Worm (Caenorhabditis elegans): ENCODE results near the gene F53H4.2.
A peak's percentile ranks its signal among the peaks of the same experiment; 100 is the strongest.

The F53H4.2 gene

DNA sequence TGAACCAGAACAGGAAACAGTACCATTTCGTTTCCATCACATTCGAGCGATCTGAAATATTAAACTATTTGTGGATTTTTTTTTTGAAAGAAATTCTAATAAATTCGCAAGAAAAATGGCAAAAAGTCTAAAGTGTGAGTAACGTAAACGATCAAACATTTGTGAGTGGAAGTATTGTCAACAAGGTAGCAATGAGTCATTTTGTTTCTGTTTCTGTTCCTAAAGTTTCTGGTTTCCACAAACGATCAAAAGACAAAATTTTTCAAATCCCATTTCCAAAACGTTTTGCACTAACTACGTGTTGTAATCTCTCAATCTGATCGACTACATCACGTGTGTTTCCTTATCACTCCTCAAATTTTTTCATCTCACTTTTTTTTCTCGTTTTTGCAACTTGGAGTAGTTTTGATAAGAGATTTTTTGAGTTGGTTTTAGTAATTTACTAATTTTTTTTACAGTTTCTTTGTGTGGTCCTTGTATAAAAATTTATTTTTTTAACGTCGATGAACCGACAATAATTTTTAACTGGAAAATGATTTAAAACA is 9.3 kb upstream of the F53H4.2 start, which contains the start of gene F59F4.3:
Gene F59F4.3 (minus strand): TSS at position 51 of the 545 bp plus-strand sequence.
- no peak for TF ChIP-seq daf-16 (GFP tag; optimal IDR thresholded peaks at IDR 0.05)
- peak; percentile 19 for TF ChIP-seq daf-16 (tag; optimal IDR thresholded peaks at IDR 0.05)
- no peak for TF ChIP-seq ceh-44 (GFP tag; IDR thresholded peaks at IDR 0.05)
- peak; percentile 40 for TF ChIP-seq dmd-6 (GFP tag; IDR thresholded peaks at IDR 0.05)
- peak; percentile 3 for TF ChIP-seq hlh-11 (tag; optimal IDR thresholded peaks at IDR 0.05)
- TF ChIP-seq dve-1 (tag; optimal IDR thresholded peaks at IDR 0.05; ENCODE audit: insufficient read depth) = peak; percentile 68
- TF ChIP-seq dmd-9 (GFP tag; IDR thresholded peaks at IDR 0.05) = no peak
- peak; percentile 64 for TF ChIP-seq nhr-28 (tag; optimal IDR thresholded peaks at IDR 0.05)
- peak in 1 of 2 experiments; percentile 22 for TF ChIP-seq mdl-1 (tag; optimal IDR thresholded peaks at IDR 0.05)
- peak; percentile 9 for TF ChIP-seq hlh-30 (tag; optimal IDR thresholded peaks at IDR 0.05; ENCODE audit: insufficient read depth)

DNA sequence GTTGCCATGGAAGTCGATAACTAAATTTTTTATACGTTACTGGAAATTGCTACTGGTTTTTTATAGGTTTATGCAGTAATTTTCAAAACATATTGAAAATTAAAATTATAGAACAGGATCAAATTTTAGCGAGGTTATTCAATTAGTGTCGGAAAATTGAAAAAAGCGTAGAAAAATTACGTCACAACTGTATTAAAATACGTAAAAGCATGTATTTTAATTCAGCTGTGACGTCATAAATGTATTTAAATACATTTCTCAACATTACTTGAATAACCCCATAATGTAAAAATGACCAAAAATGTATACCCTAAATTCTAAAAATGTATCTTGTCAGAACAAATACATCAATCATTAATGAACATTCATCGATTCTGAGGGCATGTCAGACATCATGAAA is 8.1 kb upstream of the F53H4.2 start:
- TF ChIP-seq dpl-1 (GFP tag; optimal IDR thresholded peaks at IDR 0.05) (no peak), ces-1 (GFP tag; optimal IDR thresholded peaks at IDR 0.05) (no peak), snpc-1.2 (GFP tag; IDR thresholded peaks at IDR 0.05) (no peak), tag-97 (GFP tag; IDR thresholded peaks at IDR 0.05) (no peak), duxl-1 (tag; optimal IDR thresholded peaks at IDR 0.05; ENCODE audit: poor library complexity) (no peak), ceh-62 (tag; optimal IDR thresholded peaks at IDR 0.05) (no peak), jun-1 (tag; optimal IDR thresholded peaks at IDR 0.05) (no peak), tra-1 (GFP tag; IDR thresholded peaks at IDR 0.05) (no peak), dmd-9 (GFP tag; IDR thresholded peaks at IDR 0.05) (no peak), nhr-41 (GFP tag; IDR thresholded peaks at IDR 0.05) (no peak), F44E2.7 (GFP tag; IDR thresholded peaks at IDR 0.05) (no peak), ztf-11 (tag; optimal IDR thresholded peaks at IDR 0.05) (no peak), egl-43 (GFP tag; IDR thresholded peaks at IDR 0.05) (no peak), unc-39 (tag; optimal IDR thresholded peaks at IDR 0.05) (no peak), ama-1 (optimal IDR thresholded peaks at IDR 0.05) (no peak), lin-39 (tag; optimal IDR thresholded peaks at IDR 0.05) (no peak), daf-12 (tag; optimal IDR thresholded peaks at IDR 0.05) (no peak), daf-8 (GFP tag; IDR thresholded peaks at IDR 0.05) (no peak), snpc-4 (tag; optimal IDR thresholded peaks at IDR 0.05) (no peak)

DNA sequence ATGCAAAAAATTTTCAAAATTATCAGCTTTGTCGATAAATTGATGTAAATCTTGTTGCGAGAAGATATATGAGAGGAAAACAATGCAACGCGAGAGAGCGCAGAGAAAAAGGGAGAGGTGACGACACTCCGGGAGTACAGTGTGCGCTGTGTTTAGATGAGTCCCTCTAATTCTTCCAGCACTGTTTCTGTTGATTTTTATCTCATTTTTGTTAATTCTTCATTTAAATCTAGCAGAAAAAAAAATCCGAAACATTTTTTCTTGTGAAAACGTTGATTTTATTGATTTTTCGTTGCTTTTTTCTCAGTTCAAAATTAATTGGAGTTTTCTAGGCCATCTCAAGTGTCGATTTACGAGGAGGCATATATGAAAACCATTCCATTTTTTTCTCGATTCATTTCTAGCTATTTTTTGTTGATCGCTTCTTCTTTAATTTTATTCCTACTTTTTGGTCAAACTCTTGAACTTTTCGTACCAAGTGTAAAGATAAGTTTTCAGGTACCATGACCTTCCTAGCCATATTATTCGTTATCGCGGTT is 7.5 kb upstream of the F53H4.2 start, which contains the start of gene acl-1:
Gene acl-1 (plus strand): TSS at position 489 of the 539 bp plus-strand sequence.
- TF ChIP-seq ceh-20 (GFP tag; IDR thresholded peaks at IDR 0.05) = 0 out of 2 replicates have a peak, but pooled peaks have one; percentile 18
- TF ChIP-seq zag-1 (tag; optimal IDR thresholded peaks at IDR 0.05) = no peak
- TF ChIP-seq ztf-11 (tag; optimal IDR thresholded peaks at IDR 0.05) = no peak
- no peak for TF ChIP-seq cey-2 (tag; optimal IDR thresholded peaks at IDR 0.05; ENCODE audit: borderline replicate concordance, insufficient read depth)
- TF ChIP-seq skn-1 (tag; optimal IDR thresholded peaks at IDR 0.05) = no peak
- no peak for TF ChIP-seq daf-8 (GFP tag; IDR thresholded peaks at IDR 0.05)
- no peak for TF ChIP-seq zip-11 (GFP tag; IDR thresholded peaks at IDR 0.05)
- peak in 1 of 2 experiments; percentile 29 for TF ChIP-seq daf-16 (GFP tag; optimal IDR thresholded peaks at IDR 0.05)
- no peak for TF ChIP-seq daf-16 (tag; optimal IDR thresholded peaks at IDR 0.05)
- TF ChIP-seq ceh-62 (tag; optimal IDR thresholded peaks at IDR 0.05) = no peak
- TF ChIP-seq mdl-1 (tag; optimal IDR thresholded peaks at IDR 0.05) = peak in 1 of 2 experiments; percentile 46
- peak; percentile 73 for TF ChIP-seq fkh-10 (GFP tag; optimal IDR thresholded peaks at IDR 0.05)
- peak; percentile 53 for TF ChIP-seq lin-38 (GFP tag; IDR thresholded peaks at IDR 0.05)
- TF ChIP-seq ZK546.5 (tag; optimal IDR thresholded peaks at IDR 0.05) = no peak
- peak; percentile 79 for TF ChIP-seq R02D3.7 (tag; optimal IDR thresholded peaks at IDR 0.05)
- peak; percentile 36 for TF ChIP-seq nhr-25 (tag; optimal IDR thresholded peaks at IDR 0.05; ENCODE audit: borderline replicate concordance, insufficient read depth)
- no peak for TF ChIP-seq ceh-28 (tag; optimal IDR thresholded peaks at IDR 0.05)
- TF ChIP-seq lin-15B (tag; optimal IDR thresholded peaks at IDR 0.05) = peak; percentile 47
- TF ChIP-seq pqm-1 (tag; optimal IDR thresholded peaks at IDR 0.05) = no peak
- peak; percentile 51 for TF ChIP-seq dpl-1 (GFP tag; optimal IDR thresholded peaks at IDR 0.05)
- no peak for TF ChIP-seq ceh-32 (tag; optimal IDR thresholded peaks at IDR 0.05; ENCODE audit: poor library complexity)
- TF ChIP-seq Y5F2A.4 (GFP tag; optimal IDR thresholded peaks at IDR 0.05) = no peak
- no peak for TF ChIP-seq vab-7 (GFP tag; IDR thresholded peaks at IDR 0.05)
- no peak for TF ChIP-seq duxl-1 (tag; optimal IDR thresholded peaks at IDR 0.05; ENCODE audit: poor library complexity)
- TF ChIP-seq F44E2.7 (GFP tag; IDR thresholded peaks at IDR 0.05) = no peak
- no peak for TF ChIP-seq zfp-3 (GFP tag; conservative IDR thresholded peaks at IDR 0.05)
- 0 out of 2 replicates have a peak, but pooled peaks have one; percentile 38 for TF ChIP-seq D1046.2 (GFP tag; IDR thresholded peaks at IDR 0.05)
- no peak for TF ChIP-seq lin-39 (tag; optimal IDR thresholded peaks at IDR 0.05)
